Fruit fly (Drosophila melanogaster) S2 (cell line): ENCODE results near the gene Lsp1beta.

Source experiments
- CG8478 ChIP-seq: fragments of >200 bp; optimal IDR thresholded peaks from 2 replicates; lab custom pipeline; 2018
- CTCF ChIP-seq, 2 experiments: fragments of >200 bp; optimal IDR thresholded peaks; 2 replicates each; lab custom pipeline; 2018

DNA sequence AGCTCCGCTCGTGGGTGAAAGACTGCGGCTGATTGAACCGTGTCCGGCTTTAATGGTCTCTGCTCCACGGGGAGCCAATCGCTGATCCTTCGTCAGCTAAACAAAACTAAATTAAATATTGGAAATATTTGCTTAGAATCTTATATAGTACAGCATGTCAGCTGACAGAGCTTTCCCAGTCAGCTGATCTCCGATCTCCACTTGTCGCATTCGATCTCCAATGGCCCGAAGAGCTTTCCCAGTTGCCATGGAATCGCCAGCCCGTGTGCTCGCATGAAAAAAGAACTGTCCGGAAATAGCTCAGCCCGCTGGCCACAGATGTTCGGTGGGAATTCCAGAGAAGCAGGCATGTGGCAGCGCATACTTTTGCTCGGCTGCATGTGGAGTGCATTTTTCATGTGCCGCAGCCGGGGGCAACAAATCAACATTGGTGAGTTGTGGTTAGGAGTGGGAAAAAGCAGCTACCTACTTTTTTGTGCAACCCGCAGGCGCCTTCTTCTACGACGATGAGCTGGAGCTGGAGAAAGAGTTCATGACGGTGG, 15.6 kb downstream of the Lsp1beta start, which contains the start of gene GluRIIC:
- TF ChIP-seq CTCF (optimal IDR thresholded peaks at IDR 0.05; lab: Kevin White, UChicago): no peak
- no peak for TF ChIP-seq CG8478 (lab: Kevin White, UChicago)
